Worm (Caenorhabditis elegans) whole organism, dauer: Measurements from ENCODE around the gene mltn-12.

Source experiments
- unc-62 ChIP-seq: sonication (generic microtip); optimal IDR thresholded peaks from 2 replicates; lab custom pipeline; 2017; ENCODE audit warnings: missing biosample characterization, missing genetic modification reagents, missing genetic modification characterization

The mltn-12 gene

DNA sequence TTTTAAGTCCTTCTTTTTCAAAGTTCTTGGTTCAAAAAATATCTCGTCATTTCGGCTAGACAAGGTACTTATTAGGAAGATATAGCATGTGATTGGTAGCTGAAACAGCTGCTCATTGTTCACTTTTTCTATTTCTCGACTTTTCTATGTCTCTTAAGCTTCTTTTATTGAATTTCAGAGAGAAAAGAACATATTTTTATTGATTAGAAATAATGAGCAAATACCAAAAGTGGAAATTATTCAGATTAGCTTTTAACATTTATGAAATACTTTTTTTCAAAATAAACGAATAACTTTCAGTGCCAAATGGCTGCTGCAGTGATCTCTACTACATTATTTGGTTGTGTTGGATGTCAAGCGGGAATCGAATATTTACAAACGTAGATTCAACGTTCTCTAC is 8.3 kb upstream of the mltn-12 start, which contains the start of gene nstp-1:
Gene nstp-1 (plus strand): TSS at position 301 of the 400 bp plus-strand sequence.
- no peak for TF ChIP-seq unc-62

DNA sequence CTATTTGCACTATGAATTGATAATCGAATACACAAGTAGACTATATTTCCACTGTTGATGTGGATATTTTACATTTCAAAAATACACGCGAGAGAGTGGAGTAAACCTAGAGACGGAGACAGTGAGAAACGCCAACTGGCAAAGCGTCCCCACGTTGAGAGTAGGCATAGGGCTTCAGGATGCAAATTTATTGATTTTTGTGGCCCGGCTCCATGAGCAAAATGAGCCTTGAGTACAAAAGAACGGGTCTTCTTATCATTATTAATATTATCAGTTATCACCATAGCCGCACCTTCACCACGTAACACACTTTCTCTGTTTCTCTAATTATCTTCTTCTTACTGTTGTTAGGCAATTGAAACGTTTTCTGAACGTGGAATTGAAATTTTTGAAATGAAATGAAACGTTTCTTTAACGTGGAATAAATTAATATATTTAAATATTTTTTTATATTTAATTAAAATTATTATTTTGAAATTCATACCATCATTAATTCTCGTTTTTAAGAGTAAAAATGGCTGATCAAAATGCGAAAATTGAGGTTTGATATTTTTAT is 6.0 kb upstream of the mltn-12 start, which contains the start of gene bre-1:
Gene bre-1 (plus strand): TSS at position 506 of the 556 bp plus-strand sequence.
- no peak for TF ChIP-seq unc-62

DNA sequence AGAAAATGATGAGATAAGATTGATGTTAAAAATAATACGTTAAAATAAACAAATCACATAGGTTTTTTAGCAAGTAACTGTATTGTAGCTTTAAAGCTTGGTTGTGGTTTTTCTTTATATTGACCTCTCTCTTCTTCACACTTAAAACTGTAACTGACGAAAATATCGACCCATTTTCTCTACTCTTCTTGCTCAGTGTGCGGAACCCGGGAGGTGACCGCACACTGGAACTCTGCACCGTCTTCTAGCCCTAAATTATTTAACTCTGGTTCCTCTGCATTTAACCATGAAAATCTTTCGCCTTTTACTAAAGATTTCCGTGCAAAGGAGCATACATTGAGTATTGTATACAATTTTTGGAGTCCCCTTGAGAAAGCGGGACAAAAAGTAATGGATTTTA is 1.6 kb downstream of the mltn-12 start:
- no peak for TF ChIP-seq unc-62

ce11 chrIV:9000664-9001063 is 7.8 kb downstream of the mltn-12 start:
- no peak for TF ChIP-seq unc-62

DNA sequence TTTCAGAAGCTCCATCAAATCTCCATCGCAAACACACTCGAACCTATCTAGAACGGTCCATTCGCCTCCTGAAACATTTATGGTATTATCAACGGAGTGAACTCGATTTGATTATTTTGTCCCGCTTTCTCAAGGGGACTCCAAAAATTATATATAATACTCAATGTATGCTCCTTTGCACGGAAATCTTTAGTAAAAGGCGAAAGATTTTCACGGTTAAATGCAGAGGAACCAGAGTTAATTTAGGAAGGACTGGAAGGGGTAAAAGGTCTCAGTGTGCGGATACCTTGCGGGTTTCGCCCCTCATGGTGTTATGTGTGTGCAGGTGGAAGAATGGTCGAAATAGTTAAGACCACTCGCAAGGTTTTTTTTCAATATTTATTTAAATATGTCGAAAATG is 8.3 kb downstream of the mltn-12 start:
- TF ChIP-seq unc-62, result no peak

ce11 chrIV:9002636-9003035 is 9.8 kb downstream of the mltn-12 start, which contains the start of gene C53D6.8:
TSS of gene C53D6.8 (minus strand) at chrIV:9002736.
- TF ChIP-seq unc-62, result no peak

- TF ChIP-seq unc-62, result no peak
Observed at ce11 chrIV:9005310-9005709, 12.4 kb downstream of the mltn-12 start, which contains the start of gene unc-129. TSS of gene unc-129 (minus strand) at chrIV:9005410.

DNA sequence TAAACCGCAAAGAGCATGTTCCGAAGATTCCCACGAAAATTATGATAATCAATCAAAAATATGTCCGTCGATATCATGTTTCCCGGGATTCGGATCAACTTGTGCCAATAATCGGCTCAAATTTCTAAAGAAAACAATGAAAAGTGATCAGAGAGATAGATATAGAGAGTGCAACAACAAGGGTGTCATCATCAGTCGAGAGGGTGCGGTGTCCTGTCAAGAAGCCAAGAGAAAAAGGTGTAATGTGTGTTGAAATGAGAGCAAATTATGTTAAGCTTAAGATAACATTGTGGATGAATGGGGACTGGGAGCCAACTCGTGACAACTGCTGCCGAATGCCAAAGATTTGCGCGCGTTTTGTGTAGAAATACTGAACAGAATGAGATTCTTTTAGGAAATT is 15.1 kb downstream of the mltn-12 start:
- no peak for TF ChIP-seq unc-62

DNA sequence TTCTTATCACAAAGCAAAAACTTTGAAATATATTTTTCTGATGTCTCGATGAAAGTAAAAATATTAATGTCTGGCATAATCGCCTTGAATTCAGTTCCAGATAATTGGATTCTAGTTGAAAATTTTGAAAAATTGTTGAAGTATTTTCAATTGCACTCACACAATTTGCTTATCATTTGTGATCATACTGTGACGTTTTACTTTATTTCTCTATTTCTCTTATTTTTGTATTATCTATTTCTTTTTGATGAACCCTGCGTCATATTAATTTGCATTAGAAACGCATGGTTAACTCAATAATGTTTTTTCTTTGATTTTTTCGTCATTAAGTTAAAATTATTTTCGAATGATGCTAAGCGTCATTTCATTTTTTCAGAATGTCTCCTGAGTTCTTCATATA is 17.4 kb downstream of the mltn-12 start, which contains the start of gene C53D6.11:
Gene C53D6.11 (plus strand): TSS at position 328 of the 400 bp plus-strand sequence.
- no peak for TF ChIP-seq unc-62

DNA sequence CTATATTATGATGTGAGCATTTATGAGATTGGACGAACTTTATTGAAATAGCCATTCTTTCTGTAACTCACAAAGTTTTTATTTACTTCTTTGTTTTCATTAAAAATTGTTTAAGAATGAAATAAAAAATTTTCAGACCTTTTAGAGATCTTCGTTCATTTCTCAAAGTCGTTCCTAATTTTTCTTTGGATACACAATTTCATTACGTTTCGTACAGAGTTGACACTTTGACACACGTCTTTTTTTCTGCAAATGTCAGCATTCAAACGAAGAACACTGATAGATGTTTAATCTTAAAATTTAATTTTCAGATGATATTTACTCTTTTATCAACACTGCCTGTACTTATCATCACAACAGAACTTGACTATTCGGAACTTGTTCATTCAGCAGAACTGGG is 23.6 kb downstream of the mltn-12 start, which contains the start of gene acc-2:
Gene acc-2 (plus strand): TSS at position 301 of the 400 bp plus-strand sequence.
- no peak for TF ChIP-seq unc-62

DNA sequence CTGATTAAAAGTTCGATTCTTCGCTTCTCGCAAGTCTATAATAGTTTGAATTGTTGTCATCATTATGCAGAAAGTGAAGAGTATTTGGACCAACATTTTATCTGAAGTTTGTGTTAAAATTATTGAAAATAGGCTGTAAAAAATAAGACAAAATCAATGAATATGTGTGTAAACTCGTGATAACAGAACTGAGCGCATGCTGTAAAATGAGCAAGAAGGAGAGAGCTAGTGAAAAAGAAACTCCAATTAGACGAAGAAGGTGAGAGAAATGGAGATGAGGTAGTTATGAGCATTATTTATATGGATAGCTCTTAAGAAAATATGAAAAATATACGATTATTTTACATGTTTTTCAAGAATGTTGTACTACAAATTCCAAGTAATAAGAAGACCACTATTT is 28.0 kb downstream of the mltn-12 start, which contains the start of gene C53D6.4:
Gene C53D6.4 (minus strand): TSS at position 101 of the 400 bp plus-strand sequence.
- TF ChIP-seq unc-62, result no peak

- no peak for TF ChIP-seq unc-62
Observed at ce11 chrIV:9021245-9021779, 28.4 kb downstream of the mltn-12 start.

DNA sequence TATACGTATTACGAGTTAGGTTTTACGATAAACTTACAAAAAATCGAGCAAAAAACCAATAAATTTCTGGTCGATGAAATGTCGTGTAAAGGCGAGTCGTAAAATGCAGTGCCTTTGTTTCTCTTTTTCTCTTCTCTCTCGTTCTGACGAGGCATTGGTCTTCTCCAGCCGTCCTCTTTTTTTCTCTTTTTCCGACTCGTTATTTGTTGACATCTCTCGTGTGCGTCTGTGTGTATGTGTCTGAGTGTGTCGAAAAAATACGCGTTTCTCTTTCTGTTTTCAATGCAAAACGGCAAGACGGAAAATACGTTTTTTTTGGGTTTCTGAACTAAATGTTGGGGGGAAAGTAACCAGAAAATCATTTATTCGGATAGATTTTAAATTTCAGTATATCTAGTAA is 39.7 kb downstream of the mltn-12 start, which contains the start of gene C53D6.6:
Gene C53D6.6 (minus strand): TSS at position 118 of the 400 bp plus-strand sequence.
- TF ChIP-seq unc-62, result no peak

- no peak for TF ChIP-seq unc-62
Observed at ce11 chrIV:9034340-9034739, 41.5 kb downstream of the mltn-12 start, which contains the start of gene C53D6.10. TSS of gene C53D6.10 (minus strand) at chrIV:9034440.

DNA sequence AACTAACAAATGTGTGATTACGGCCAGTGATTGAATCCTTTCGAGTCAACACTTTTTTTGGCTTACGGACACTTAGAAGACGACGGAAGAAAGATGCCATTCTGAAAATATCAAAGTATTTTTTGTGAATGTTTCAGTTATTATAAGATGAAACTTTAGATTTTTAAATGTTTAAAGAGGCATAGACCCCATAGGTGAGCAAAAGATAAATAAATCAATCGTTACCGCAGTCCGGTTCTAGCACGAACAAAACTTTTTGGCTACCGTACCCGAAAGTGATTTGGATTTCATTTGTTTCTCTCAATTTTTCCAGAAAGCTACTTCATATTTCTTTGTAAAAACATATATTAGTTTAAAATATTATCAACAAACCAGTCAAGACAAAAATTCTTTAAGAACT is 44.2 kb downstream of the mltn-12 start, which contains the start of gene C53D6.7:
Gene C53D6.7 (minus strand): TSS at position 101 of the 400 bp plus-strand sequence.
- TF ChIP-seq unc-62, result no peak

ce11 chrIV:9040393-9040792 is 47.5 kb downstream of the mltn-12 start, which contains the start of gene Y73F4A.3:
TSS of gene Y73F4A.3 (minus strand) at chrIV:9040493.
- no peak for TF ChIP-seq unc-62

DNA sequence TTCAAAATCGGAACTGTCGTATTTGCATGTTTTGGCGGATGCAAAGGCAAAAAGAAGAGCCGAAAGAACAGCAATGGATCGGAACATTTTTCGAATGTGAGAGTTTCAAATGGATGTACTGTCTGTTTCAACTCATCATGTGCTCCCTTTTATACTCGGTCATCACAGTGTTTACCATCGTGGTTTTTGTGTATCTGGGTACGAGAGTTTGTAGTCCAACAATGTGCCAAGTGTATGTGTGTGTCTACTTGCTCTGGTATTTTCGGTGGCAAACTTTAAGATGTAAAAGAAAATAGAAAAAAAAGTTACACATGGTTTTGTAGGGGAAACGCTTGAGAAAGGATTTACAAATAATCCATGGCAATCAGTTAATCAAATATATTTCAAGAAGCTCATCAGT is 50.3 kb downstream of the mltn-12 start, which contains the start of gene Y73F4A.2:
Gene Y73F4A.2 (minus strand): TSS at position 124 of the 400 bp plus-strand sequence.
- no peak for TF ChIP-seq unc-62

DNA sequence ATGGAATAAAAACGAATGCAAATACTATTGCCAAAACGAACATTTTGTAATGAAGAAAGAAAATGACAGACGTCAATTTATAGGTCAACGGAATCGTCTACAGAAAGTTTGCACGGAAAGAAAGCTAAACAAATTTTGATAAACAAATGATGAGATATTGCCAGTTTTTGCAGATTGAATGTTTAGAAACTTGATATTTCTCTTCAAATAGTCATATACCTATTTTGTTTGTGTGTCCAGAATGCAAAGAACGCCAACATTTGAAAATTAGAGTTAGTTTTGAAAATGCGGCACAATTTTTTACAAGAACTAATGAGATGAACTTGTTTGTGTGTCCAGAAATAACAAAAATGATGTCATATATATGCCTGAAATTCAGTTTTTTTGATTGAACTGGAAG is 52.4 kb downstream of the mltn-12 start, which contains the start of gene Y73F4A.1:
Gene Y73F4A.1 (minus strand): TSS at position 101 of the 400 bp plus-strand sequence.
- no peak for TF ChIP-seq unc-62
